Fruit fly (Drosophila melanogaster): ENCODE measurements around the gene CG32333.

DNA sequence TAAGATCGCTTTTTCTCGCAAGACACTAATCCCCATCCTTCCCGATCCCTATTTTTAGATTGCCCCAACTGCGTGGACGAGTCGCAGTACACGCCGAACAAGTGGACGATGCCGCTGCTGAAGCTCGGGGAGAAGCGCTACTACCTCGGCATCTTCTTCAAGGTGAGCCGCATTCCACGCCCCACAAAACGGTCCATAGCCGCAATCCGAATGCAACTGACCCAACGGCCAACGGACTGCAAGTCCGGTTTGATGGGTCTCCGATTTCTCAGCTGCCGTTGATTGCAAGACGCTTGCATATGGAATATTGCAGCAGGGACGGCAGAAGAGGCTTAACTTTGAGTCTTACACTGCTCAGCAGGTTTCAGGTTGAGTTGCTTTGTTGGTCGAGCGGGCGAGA is 6.7 kb upstream of the CG32333 start:
- TF ChIP-seq Hr39 (GFP tag; optimal IDR thresholded peaks at IDR 0.05) (no peak), Gug (GFP tag; IDR thresholded peaks at IDR 0.05) (no peak)
